Worm (Caenorhabditis elegans): ENCODE results near the gene C26D10.3.

ce11 chrII:8354233-8354750 lies 29.1 kb downstream of the C26D10.3 start, which contains the start of gene C26D10.6:
- TF ChIP-seq madf-5 (GFP tag; IDR thresholded peaks at IDR 0.05) (no peak), nhr-77 (tag; optimal IDR thresholded peaks at IDR 0.05) (no peak), zag-1 (tag; optimal IDR thresholded peaks at IDR 0.05) (no peak), mdl-1 (tag; optimal IDR thresholded peaks at IDR 0.05) (no peak), dpl-1 (GFP tag; optimal IDR thresholded peaks at IDR 0.05) (no peak)
